Fruit fly (Drosophila melanogaster): ENCODE data around the gene nyo.

The nyo gene

DNA sequence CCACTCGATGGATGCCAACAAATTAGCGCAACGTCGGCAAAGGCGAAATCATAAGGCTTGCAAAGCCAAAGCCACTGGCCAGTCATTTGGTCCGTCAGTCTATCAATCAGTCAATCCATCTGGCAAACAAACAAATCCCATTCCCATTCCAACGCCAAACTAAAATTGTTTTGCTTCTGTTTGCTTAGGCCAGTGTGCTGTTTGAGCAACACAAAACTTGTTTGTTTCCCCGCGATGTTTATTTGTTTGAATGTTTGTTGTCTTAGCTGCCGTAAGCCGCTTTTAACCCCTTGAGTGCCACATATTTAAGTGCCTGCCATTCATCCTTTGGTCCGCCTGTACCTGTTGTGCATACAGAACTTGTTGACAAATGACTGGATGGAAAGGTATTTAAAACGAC, 8.1 kb downstream of the nyo start (continued):
- TF ChIP-seq odd (GFP tag; optimal IDR thresholded peaks at IDR 0.05) (peak; percentile 77), CG4282 (GFP tag; optimal IDR thresholded peaks at IDR 0.05) (no peak), jumu (GFP tag; optimal IDR thresholded peaks at IDR 0.05) (no peak), CG9817 (tag; optimal IDR thresholded peaks at IDR 0.05) (no peak), CG9727 (GFP tag; optimal IDR thresholded peaks at IDR 0.05) (peak; percentile 87), bigmax (GFP tag; optimal IDR thresholded peaks at IDR 0.05) (peak; percentile 35), Stat92E (GFP tag; optimal IDR thresholded peaks at IDR 0.05) (no peak), HHEX (GFP tag; optimal IDR thresholded peaks at IDR 0.05) (peak; percentile 61), mirr (GFP tag; optimal IDR thresholded peaks at IDR 0.05) (peak; percentile 25), CG3995 (GFP tag; optimal IDR thresholded peaks at IDR 0.05) (no peak), Oaz (GFP tag; IDR thresholded peaks at IDR 0.05) (no peak), tll (GFP tag; optimal IDR thresholded peaks at IDR 0.05) (peak in 1 of 2 experiments; percentile 98), maf-S (GFP tag; optimal IDR thresholded peaks at IDR 0.05) (peak; percentile 12), CG8765 (GFP tag; IDR thresholded peaks at IDR 0.05) (no peak), peb (GFP tag; IDR thresholded peaks at IDR 0.05) (0 out of 2 replicates have a peak, but pooled peaks have one; percentile 12), CG6654 (GFP tag; optimal IDR thresholded peaks at IDR 0.05) (no peak), kni (GFP tag; optimal IDR thresholded peaks at IDR 0.05) (peak; percentile 94), CG2712 (tag; optimal IDR thresholded peaks at IDR 0.05) (peak; percentile 79), pfk (GFP tag; optimal IDR thresholded peaks at IDR 0.05) (peak; percentile 5), CG9932 (GFP tag; IDR thresholded peaks at IDR 0.05) (no peak), CG4424 (GFP tag; optimal IDR thresholded peaks at IDR 0.05) (peak; percentile 13), Doc3 (GFP tag; IDR thresholded peaks at IDR 0.05; ENCODE audit: partially characterized antibody) (no peak), pum (GFP tag; optimal IDR thresholded peaks at IDR 0.05) (no peak), otp (GFP tag; IDR thresholded peaks at IDR 0.05) (peak; percentile 72; the same call in 2 of the 3 replicates), C15 (GFP tag; IDR thresholded peaks at IDR 0.05) (no peak), CG2202 (tag; optimal IDR thresholded peaks at IDR 0.05) (peak; percentile 94), Nf-YC (tag; optimal IDR thresholded peaks at IDR 0.05) (no peak), ci (GFP tag; IDR thresholded peaks at IDR 0.05) (peak; percentile 81), her (GFP tag; optimal IDR thresholded peaks at IDR 0.05) (peak; percentile 45), CG17829 (tag; optimal IDR thresholded peaks at IDR 0.05) (peak; percentile 53), CG14014 (GFP tag; IDR thresholded peaks at IDR 0.05) (no peak), lbe (GFP tag; optimal IDR thresholded peaks at IDR 0.05) (no peak), tgo (GFP tag; IDR thresholded peaks at IDR 0.05) (no peak), lmd (GFP tag; IDR thresholded peaks at IDR 0.05) (no peak), NfI (GFP tag; optimal IDR thresholded peaks at IDR 0.05) (no peak), CG18764 (GFP tag; optimal IDR thresholded peaks at IDR 0.05) (peak; percentile 52), CG9437 (GFP tag; optimal IDR thresholded peaks at IDR 0.05) (no peak), Dp (GFP tag; optimal IDR thresholded peaks at IDR 0.05) (no peak), fd3F (GFP tag; optimal IDR thresholded peaks at IDR 0.05) (no peak), Side (GFP tag; optimal IDR thresholded peaks at IDR 0.05) (peak; percentile 69), twi (tag; optimal IDR thresholded peaks at IDR 0.05) (peak; percentile 57), CG10565 (GFP tag; optimal IDR thresholded peaks at IDR 0.05) (no peak), rib (GFP tag; IDR thresholded peaks at IDR 0.05) (no peak), CG13775 (GFP tag; optimal IDR thresholded peaks at IDR 0.05) (peak; percentile 45), CG12104 (GFP tag; optimal IDR thresholded peaks at IDR 0.05) (peak; percentile 46), Eip74EF (GFP tag; optimal IDR thresholded peaks at IDR 0.05) (no peak), Scr (GFP tag; IDR thresholded peaks at IDR 0.05; ENCODE audit: partially characterized antibody) (no peak), CG4328 (GFP tag; optimal IDR thresholded peaks at IDR 0.05) (peak; percentile 39), abd-A (tag; optimal IDR thresholded peaks at IDR 0.05) (no peak), fd96Cb (tag; optimal IDR thresholded peaks at IDR 0.05) (peak; percentile 45)

All from whole organism, embryonic.